Worm (Caenorhabditis elegans): Measurements from ENCODE around the gene pitr-5.

- TF ChIP-seq ztf-4 (tag; optimal IDR thresholded peaks at IDR 0.05) (no peak), daf-12 (tag; optimal IDR thresholded peaks at IDR 0.05) (no peak), skn-1 (tag; optimal IDR thresholded peaks at IDR 0.05) (no peak), snpc-4 (tag; optimal IDR thresholded peaks at IDR 0.05) (no peak), nhr-25 (tag; optimal IDR thresholded peaks at IDR 0.05) (no peak), ceh-28 (tag; optimal IDR thresholded peaks at IDR 0.05) (no peak), egl-27 (tag; optimal IDR thresholded peaks at IDR 0.05) (no peak), nhr-76 (tag; optimal IDR thresholded peaks at IDR 0.05) (no peak), mdl-1 (tag; optimal IDR thresholded peaks at IDR 0.05) (no peak)
Observed at ce11 chrV:7140368-7140767, 44.3 kb upstream of the pitr-5 start.
